Fruit fly (Drosophila melanogaster) whole organism, prepupa: ENCODE results near the gene CG10194.

Source experiments
- CG10669 ChIP-seq: fragments of 200-800 bp; sonication (Bioruptor generic); optimal IDR thresholded peaks from 3 replicates; lab custom pipeline; 2018; ENCODE audit warnings: missing biosample characterization, mild to moderate bottlenecking, missing genetic modification characterization, moderate library complexity
- CG11294 ChIP-seq: fragments of 200-800 bp; sonication (Bioruptor generic); IDR thresholded peaks from 2 replicates; pipeline ENCODE4 v1.3.6; 2022; ENCODE audit warnings: missing biosample characterization, missing genetic modification characterization
- CG11762 ChIP-seq: fragments of 200-800 bp; sonication (Bioruptor generic); optimal IDR thresholded peaks from 3 replicates; lab custom pipeline; 2016; ENCODE audit warnings: missing biosample characterization, missing genetic modification characterization; ENCODE audit not compliant: insufficient read depth
- CG11902 ChIP-seq: fragments of 200-800 bp; sonication (Bioruptor generic); optimal IDR thresholded peaks from 3 replicates; lab custom pipeline; 2016; ENCODE audit warnings: missing biosample characterization, missing genetic modification characterization
- CG15336 ChIP-seq: fragments of 200-800 bp; sonication (Bioruptor generic); IDR thresholded peaks from 2 replicates; pipeline ENCODE4 v1.3.6; 2022; ENCODE audit warnings: missing biosample characterization, missing genetic modification characterization
- CG1621 ChIP-seq: fragments of 200-800 bp; sonication (Bioruptor generic); optimal IDR thresholded peaks from 3 replicates; lab custom pipeline; 2018; ENCODE audit warnings: missing biosample characterization, mild to moderate bottlenecking, missing genetic modification characterization
- CG16779 ChIP-seq: fragments of 200-800 bp; sonication (Bioruptor generic); optimal IDR thresholded peaks from 3 replicates; lab custom pipeline; 2017; ENCODE audit warnings: missing biosample characterization, mild to moderate bottlenecking, missing genetic modification characterization
- CG3032 ChIP-seq: fragments of 200-800 bp; optimal IDR thresholded peaks from 2 replicates; lab custom pipeline; 2019; ENCODE audit warnings: missing biosample characterization, mild to moderate bottlenecking, missing genetic modification characterization, moderate library complexity
- CG31627 ChIP-seq: fragments of 200-800 bp; sonication (Bioruptor generic); optimal IDR thresholded peaks from 3 replicates; lab custom pipeline; 2016; ENCODE audit warnings: missing biosample characterization, missing genetic modification characterization
- CG32006 ChIP-seq: fragments of 200-800 bp; sonication (Bioruptor generic); optimal IDR thresholded peaks from 3 replicates; lab custom pipeline; 2017; ENCODE audit warnings: missing biosample characterization, mild to moderate bottlenecking, missing genetic modification characterization
- CG3919 ChIP-seq: fragments of 200-800 bp; sonication (Bioruptor generic); optimal IDR thresholded peaks from 3 replicates; lab custom pipeline; 2016; ENCODE audit warnings: missing biosample characterization, missing genetic modification characterization
- CG4318 ChIP-seq: fragments of 200-800 bp; sonication (Bioruptor generic); optimal IDR thresholded peaks from 3 replicates; lab custom pipeline; 2017; ENCODE audit warnings: missing biosample characterization, mild to moderate bottlenecking, missing genetic modification characterization
- CG6163 ChIP-seq: fragments of 200-800 bp; sonication (Bioruptor generic); IDR thresholded peaks from 3 replicates; pipeline ENCODE4 v1.3.6; 2022; ENCODE audit warnings: missing biosample characterization, missing genetic modification characterization
- CG6792 ChIP-seq: fragments of 200-800 bp; sonication (Bioruptor generic); optimal IDR thresholded peaks from 3 replicates; lab custom pipeline; 2016; ENCODE audit warnings: missing biosample characterization, missing genetic modification characterization
- CG6808 ChIP-seq: fragments of 200-800 bp; sonication (Bioruptor generic); optimal IDR thresholded peaks from 3 replicates; lab custom pipeline; 2017; ENCODE audit warnings: missing biosample characterization, missing genetic modification characterization, mild to moderate bottlenecking, moderate library complexity, missing genetic modification reagents
- CG8119 ChIP-seq: fragments of 200-800 bp; sonication (Bioruptor generic); IDR thresholded peaks from 3 replicates; pipeline ENCODE4 v1.3.6; 2022; ENCODE audit warnings: missing biosample characterization, missing genetic modification characterization
- CG8319 ChIP-seq: fragments of 200-800 bp; sonication (Bioruptor generic); optimal IDR thresholded peaks from 3 replicates; lab custom pipeline; 2016; ENCODE audit warnings: missing biosample characterization, missing genetic modification characterization
- CG9139 ChIP-seq: fragments of 200-800 bp; sonication (Bioruptor generic); optimal IDR thresholded peaks from 3 replicates; lab custom pipeline; 2017; ENCODE audit warnings: missing biosample characterization, mild to moderate bottlenecking, missing genetic modification characterization
- Eip75B ChIP-seq: fragments of 200-800 bp; sonication (Bioruptor generic); optimal IDR thresholded peaks from 3 replicates; lab custom pipeline; 2016; ENCODE audit warnings: missing biosample characterization, missing genetic modification characterization
- Eip78C ChIP-seq: fragments of 200-800 bp; sonication (Bioruptor generic); peaks from one replicate; lab custom pipeline; 2016; ENCODE audit warnings: missing biosample characterization, missing genetic modification characterization
- Ets21C ChIP-seq: fragments of 200-800 bp; sonication (Bioruptor generic); optimal IDR thresholded peaks from 3 replicates; lab custom pipeline; 2016; ENCODE audit warnings: missing biosample characterization, missing genetic modification characterization
- Gug ChIP-seq: fragments of 200-800 bp; sonication (Bioruptor generic); IDR thresholded peaks from 2 replicates; pipeline ENCODE4 v1.3.6; 2022; ENCODE audit warnings: missing biosample characterization, missing genetic modification characterization
- Hr38 ChIP-seq: sonication (Bioruptor generic); optimal IDR thresholded peaks from 2 replicates; lab custom pipeline; 2016; ENCODE audit warnings: missing biosample characterization, missing genetic modification characterization
- Hr39 ChIP-seq: fragments of 200-800 bp; sonication (Bioruptor generic); optimal IDR thresholded peaks from 2 replicates; lab custom pipeline; 2016; ENCODE audit warnings: missing biosample characterization, missing genetic modification characterization
- Hr4 ChIP-seq: fragments of 200-800 bp; sonication (Bioruptor generic); optimal IDR thresholded peaks from 3 replicates; lab custom pipeline; 2016; ENCODE audit warnings: missing biosample characterization, missing genetic modification characterization
- Lpt ChIP-seq: fragments of 200-800 bp; sonication (Bioruptor generic); optimal IDR thresholded peaks from 3 replicates; lab custom pipeline; 2016; ENCODE audit warnings: missing biosample characterization, missing genetic modification characterization
- Met ChIP-seq: fragments of 200-800 bp; sonication (Bioruptor generic); optimal IDR thresholded peaks from 3 replicates; lab custom pipeline; 2016; ENCODE audit warnings: missing biosample characterization, missing genetic modification characterization
- OdsH ChIP-seq: fragments of 200-800 bp; sonication (Bioruptor generic); optimal IDR thresholded peaks from 3 replicates; lab custom pipeline; 2016; ENCODE audit warnings: missing biosample characterization, missing genetic modification characterization
- Smox ChIP-seq: fragments of 200-800 bp; sonication (Bioruptor generic); optimal IDR thresholded peaks from 3 replicates; lab custom pipeline; 2016; ENCODE audit warnings: missing biosample characterization, missing genetic modification characterization
- Sox14 ChIP-seq: fragments of 200-800 bp; sonication (Bioruptor generic); optimal IDR thresholded peaks from 3 replicates; lab custom pipeline; 2016; ENCODE audit warnings: missing biosample characterization, missing genetic modification characterization
- Sox15 ChIP-seq: fragments of 200-800 bp; sonication (Bioruptor generic); optimal IDR thresholded peaks from 3 replicates; lab custom pipeline; 2016; ENCODE audit warnings: missing biosample characterization, missing genetic modification characterization
- achi ChIP-seq: fragments of 200-800 bp; sonication (Bioruptor generic); optimal IDR thresholded peaks from 3 replicates; lab custom pipeline; 2016; ENCODE audit warnings: missing biosample characterization, missing genetic modification characterization
- acj6 ChIP-seq: fragments of 200-800 bp; sonication (Bioruptor generic); optimal IDR thresholded peaks from 3 replicates; lab custom pipeline; 2016; ENCODE audit warnings: missing biosample characterization, missing genetic modification characterization
- cyc ChIP-seq: fragments of 200-800 bp; sonication (Bioruptor generic); optimal IDR thresholded peaks from 3 replicates; lab custom pipeline; 2016; ENCODE audit warnings: missing biosample characterization, missing genetic modification characterization
- dac ChIP-seq: fragments of 200-800 bp; sonication (Bioruptor generic); optimal IDR thresholded peaks from 2 replicates; lab custom pipeline; 2017; ENCODE audit warnings: missing biosample characterization, mild to moderate bottlenecking, missing genetic modification characterization
- dsx ChIP-seq: fragments of 200-800 bp; optimal IDR thresholded peaks from 3 replicates; lab custom pipeline; 2019; ENCODE audit warnings: missing biosample characterization, mild to moderate bottlenecking, missing genetic modification characterization, moderate library complexity; ENCODE audit not compliant: poor library complexity, severe bottlenecking
- eg ChIP-seq: fragments of 200-800 bp; sonication (Bioruptor generic); IDR thresholded peaks from 3 replicates; pipeline ENCODE4 v1.3.6; 2022; ENCODE audit warnings: missing biosample characterization, missing genetic modification characterization
- esn ChIP-seq: fragments of 200-800 bp; sonication (Bioruptor generic); optimal IDR thresholded peaks from 2 replicates; lab custom pipeline; 2016; ENCODE audit warnings: missing biosample characterization, mild to moderate bottlenecking, missing genetic modification characterization, moderate library complexity
- fkh ChIP-seq: fragments of 200-800 bp; sonication (Bioruptor generic); optimal IDR thresholded peaks from 3 replicates; lab custom pipeline; 2017; ENCODE audit warnings: missing biosample characterization, mild to moderate bottlenecking, missing genetic modification characterization, moderate library complexity
- lz ChIP-seq: fragments of 200-800 bp; sonication (Bioruptor generic); optimal IDR thresholded peaks from 3 replicates; lab custom pipeline; 2016; ENCODE audit warnings: missing biosample characterization, missing genetic modification characterization
- net ChIP-seq: fragments of 200-800 bp; sonication (Bioruptor generic); optimal IDR thresholded peaks from 3 replicates; lab custom pipeline; 2016; ENCODE audit warnings: missing biosample characterization, missing genetic modification characterization
- pdm3 ChIP-seq: fragments of 200-800 bp; sonication (Bioruptor generic); optimal IDR thresholded peaks from 3 replicates; lab custom pipeline; 2016; ENCODE audit warnings: missing biosample characterization, missing genetic modification characterization
- salr ChIP-seq, 2 experiments: fragments of 200-800 bp; sonication (Bioruptor generic); optimal IDR thresholded peaks; 3 replicates each; lab custom pipeline; 2016 to 2018; ENCODE audit warnings: missing biosample characterization in 2 of 2, missing genetic modification characterization in 2 of 2, mild to moderate bottlenecking in 1 of 2
- spab ChIP-seq: fragments of 200-800 bp; sonication (Bioruptor generic); optimal IDR thresholded peaks from 2 replicates; lab custom pipeline; 2017; ENCODE audit warnings: missing biosample characterization, mild to moderate bottlenecking, missing genetic modification characterization, missing genetic modification reagents
- ss ChIP-seq, 2 experiments: fragments of 200-800 bp; sonication (Bioruptor generic); optimal IDR thresholded peaks; 2 replicates in 1 of 2; 3 replicates in 1 of 2; lab custom pipeline; 2017 to 2018; ENCODE audit warnings: mild to moderate bottlenecking in 2 of 2, missing biosample characterization in 2 of 2, missing genetic modification characterization in 2 of 2, moderate library complexity in 1 of 2
- svp ChIP-seq: fragments of 200-800 bp; sonication (Bioruptor generic); peaks from one replicate; lab custom pipeline; 2016; ENCODE audit warnings: missing biosample characterization, missing genetic modification characterization

Gene CG10194

DNA sequence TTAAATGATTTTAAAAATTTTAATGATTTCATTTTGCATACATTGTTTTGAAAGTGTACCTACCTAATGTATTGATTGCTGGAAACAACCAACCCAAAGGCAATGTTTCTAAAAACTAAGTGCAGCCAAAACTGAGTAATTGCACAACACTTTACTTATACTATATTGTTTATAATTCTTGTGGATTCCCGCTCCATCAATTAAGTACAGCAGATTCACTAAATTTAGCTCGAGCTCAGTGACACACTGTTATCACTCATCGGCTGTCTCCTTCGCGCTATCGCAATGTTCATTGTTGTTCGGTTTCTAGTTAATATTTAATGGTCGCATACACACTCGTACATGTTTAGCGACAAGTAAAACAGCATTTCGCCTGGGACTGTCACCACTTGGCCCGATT, 34.2 kb downstream of the CG10194 start:
- TF ChIP-seq dsx (GFP tag; lab: Kevin White, UChicago) (peak; percentile 4), CG4318 (GFP tag; lab: Kevin White, UChicago) (no peak)

DNA sequence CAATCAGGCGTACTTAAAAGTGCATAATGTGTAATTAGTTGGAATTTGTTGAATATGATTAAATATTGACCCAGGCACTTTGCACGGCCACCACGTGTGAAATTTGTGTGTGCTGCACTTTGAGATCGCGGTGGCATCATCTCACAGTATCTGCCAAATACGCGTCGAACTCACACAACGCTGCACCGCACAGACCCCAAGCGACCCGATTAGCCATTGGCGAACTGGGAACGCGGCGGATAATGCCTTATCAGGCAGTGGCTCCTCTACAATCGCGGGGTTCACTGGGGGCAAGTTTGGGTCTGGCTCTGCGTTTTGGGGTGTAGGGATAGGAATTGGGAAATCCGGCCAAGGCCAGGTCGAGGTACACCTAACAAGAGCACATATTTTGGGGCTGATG, 34.7 kb downstream of the CG10194 start:
- TF ChIP-seq CG8119 (GFP tag; lab: Robert Waterston, UW) (0 out of 3 replicates have a peak, but pooled peaks have one; percentile 20), svp (GFP tag; lab: Kevin White, UChicago) (peak; percentile 96), CG6163 (GFP tag; lab: Robert Waterston, UW) (no peak)

DNA sequence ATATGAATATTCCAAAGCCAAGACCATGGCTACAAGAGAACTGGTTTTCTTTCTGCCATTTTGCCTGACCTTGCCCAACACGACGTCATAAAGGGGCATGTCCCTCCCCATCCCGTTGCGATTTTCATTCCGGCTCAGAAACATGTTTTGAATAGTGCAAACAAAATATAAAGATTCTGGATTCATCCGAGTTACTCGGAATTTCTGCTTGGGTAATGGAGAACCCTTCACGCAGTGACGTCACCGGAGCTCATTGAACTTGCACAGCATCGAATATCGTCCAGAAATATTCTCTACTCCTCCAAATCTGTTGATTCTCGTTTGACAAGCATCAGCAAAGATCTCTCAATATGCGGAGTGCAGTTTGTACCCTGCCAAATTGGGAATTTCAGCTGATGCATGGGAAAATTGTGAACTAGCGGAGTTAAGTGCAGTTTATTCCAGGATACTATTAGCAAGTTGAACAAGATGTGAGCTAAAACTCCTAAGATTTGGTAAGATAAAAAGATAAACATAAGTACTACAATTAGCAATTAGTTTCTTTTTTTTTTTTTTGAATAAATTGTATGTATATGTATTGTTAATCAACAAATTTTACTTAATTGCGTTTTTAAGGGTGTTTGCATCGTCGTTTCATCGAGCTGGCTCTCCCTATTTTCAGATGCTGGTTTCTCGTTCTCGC, 35.7 kb downstream of the CG10194 start, which contains the start of gene CG10026:
CG10026 (plus strand) TSS at position 187 of the 682 bp plus-strand sequence.
- TF ChIP-seq ss (GFP tag; optimal IDR thresholded peaks at IDR 0.05; lab: Kevin White, UChicago) (peak; percentile 25 to 64), Eip78C (GFP tag; lab: Kevin White, UChicago) (peak; percentile 80), svp (GFP tag; lab: Kevin White, UChicago) (peak; percentile 57), CG9139 (GFP tag; lab: Kevin White, UChicago) (peak; percentile 13), achi (GFP tag; lab: Kevin White, UChicago) (peak; percentile 72), CG15336 (GFP tag; lab: Robert Waterston, UW) (no peak), dsx (GFP tag; lab: Kevin White, UChicago) (no peak), cyc (GFP tag; lab: Kevin White, UChicago) (no peak), CG16779 (tag; lab: Kevin White, UChicago) (peak; percentile 39), CG11902 (GFP tag; lab: Kevin White, UChicago) (no peak), Hr38 (GFP tag; lab: Kevin White, UChicago) (no peak), net (GFP tag; lab: Kevin White, UChicago) (peak; percentile 35), Met (GFP tag; lab: Kevin White, UChicago) (peak; percentile 30), esn (peak; percentile 61), OdsH (GFP tag; lab: Kevin White, UChicago) (peak; percentile 53), Hr39 (GFP tag; lab: Kevin White, UChicago) (peak; percentile 27), CG3919 (GFP tag; lab: Kevin White, UChicago) (peak; percentile 38), CG31627 (GFP tag; lab: Kevin White, UChicago) (peak; percentile 35), CG32006 (GFP tag; lab: Kevin White, UChicago) (peak; percentile 48), CG8119 (GFP tag; lab: Robert Waterston, UW) (peak; percentile 45; the same call in 2 of the 3 replicates), Sox15 (GFP tag; lab: Kevin White, UChicago) (no peak), CG1621 (tag; lab: Kevin White, UChicago) (no peak), CG6792 (GFP tag; lab: Kevin White, UChicago) (no peak), Ets21C (GFP tag; lab: Kevin White, UChicago) (peak; percentile 32), Smox (GFP tag; lab: Kevin White, UChicago) (peak; percentile 57), dac (no peak), salr (GFP tag; optimal IDR thresholded peaks at IDR 0.05; lab: Kevin White, UChicago) (peak in 1 of 2 experiments; percentile 42), lz (GFP tag; lab: Kevin White, UChicago) (peak; percentile 58), CG3032 (tag; lab: Kevin White, UChicago) (peak; percentile 67), acj6 (GFP tag; lab: Kevin White, UChicago) (peak; percentile 64), CG8319 (no peak), CG10669 (GFP tag; lab: Kevin White, UChicago) (peak; percentile 63), Lpt (GFP tag; lab: Kevin White, UChicago) (no peak), spab (GFP tag; lab: Kevin White, UChicago) (peak; percentile 51), Sox14 (GFP tag; lab: Kevin White, UChicago) (peak; percentile 60), Gug (GFP tag; lab: Robert Waterston, UW) (no peak), Eip75B (GFP tag; lab: Kevin White, UChicago) (peak; percentile 23), fkh (GFP tag; lab: Kevin White, UChicago) (no peak), pdm3 (GFP tag; lab: Kevin White, UChicago) (peak; percentile 58), eg (GFP tag; lab: Robert Waterston, UW) (no peak), CG6163 (GFP tag; lab: Robert Waterston, UW) (no peak), CG4318 (GFP tag; lab: Kevin White, UChicago) (no peak), Hr4 (peak; percentile 40), CG11294 (GFP tag; lab: Robert Waterston, UW) (no peak), CG6808 (peak; percentile 74), CG11762 (GFP tag; lab: Kevin White, UChicago) (peak; percentile 4)
